Worm (Caenorhabditis elegans): Measurements from ENCODE around the gene srh-277.
A peak's percentile ranks its signal among the peaks of the same experiment; 100 is the strongest.

srh-277 gene

DNA sequence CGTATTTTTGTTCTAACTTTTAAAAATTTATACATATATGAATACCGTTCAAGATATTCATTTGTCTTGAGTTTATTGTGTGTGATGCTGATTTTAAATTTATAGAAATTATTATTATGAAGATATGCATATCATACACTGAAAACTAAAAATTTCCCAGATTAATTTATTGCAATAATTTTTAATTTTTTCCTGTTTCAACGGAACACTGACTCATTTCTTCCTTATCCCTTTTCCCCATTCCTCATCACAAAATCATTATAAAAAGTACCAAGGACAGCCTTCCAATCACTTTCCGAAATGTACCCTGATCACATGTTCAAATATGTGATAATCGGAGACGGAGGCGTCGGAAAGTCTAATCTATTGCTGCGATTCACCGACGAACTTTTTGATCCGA is 11.6 kb downstream of the srh-277 start, which contains the start of gene rabr-4:
Gene rabr-4 (plus strand): TSS at position 301 of the 400 bp plus-strand sequence.
- TF ChIP-seq aly-2 (tag; optimal IDR thresholded peaks at IDR 0.05) (no peak), nhr-19 (GFP tag; conservative IDR thresholded peaks at IDR 0.05) (no peak), unc-30 (tag; optimal IDR thresholded peaks at IDR 0.05) (no peak), hpl-2 (GFP tag; optimal IDR thresholded peaks at IDR 0.05) (no peak), elt-3 (tag; optimal IDR thresholded peaks at IDR 0.05) (peak in 1 of 6 experiments; percentile 20), hlh-4 (tag; optimal IDR thresholded peaks at IDR 0.05) (no peak), blmp-1 (tag; optimal IDR thresholded peaks at IDR 0.05) (peak; percentile 46), elt-2 (tag; optimal IDR thresholded peaks at IDR 0.05) (no peak), ztf-4 (tag; optimal IDR thresholded peaks at IDR 0.05) (no peak)

ce11 chrV:16195379-16195778 is 12.4 kb downstream of the srh-277 start, which contains the start of gene rabr-3:
Gene rabr-3 (plus strand): TSS chrV:16195679.
- TF ChIP-seq elt-3 (tag; optimal IDR thresholded peaks at IDR 0.05) (no peak), elt-2 (tag; optimal IDR thresholded peaks at IDR 0.05) (no peak), lin-39 (tag; optimal IDR thresholded peaks at IDR 0.05) (no peak), egl-13 (tag; optimal IDR thresholded peaks at IDR 0.05) (no peak), dsc-1 (tag; optimal IDR thresholded peaks at IDR 0.05) (no peak), nhr-47 (tag; optimal IDR thresholded peaks at IDR 0.05) (no peak), unc-62 (GFP tag; optimal IDR thresholded peaks at IDR 0.05) (no peak), nhr-19 (GFP tag; conservative IDR thresholded peaks at IDR 0.05) (no peak), nhr-90 (tag; optimal IDR thresholded peaks at IDR 0.05; ENCODE audit: poor library complexity) (no peak), isw-1 (GFP tag; IDR thresholded peaks at IDR 0.05) (no peak), efl-1 (optimal IDR thresholded peaks at IDR 0.05) (no peak), efl-1 (GFP tag; optimal IDR thresholded peaks at IDR 0.05 in 1 of 2) (no peak), dpl-1 (GFP tag; optimal IDR thresholded peaks at IDR 0.05) (no peak), ceh-88 (GFP tag; IDR thresholded peaks at IDR 0.05) (no peak), alr-1 (tag; optimal IDR thresholded peaks at IDR 0.05; ENCODE audit: borderline replicate concordance) (no peak), tbx-2 (tag; optimal IDR thresholded peaks at IDR 0.05) (no peak), nhr-12 (tag; optimal IDR thresholded peaks at IDR 0.05) (no peak), lin-35 (GFP tag; optimal IDR thresholded peaks at IDR 0.05) (no peak), rnt-1 (tag; optimal IDR thresholded peaks at IDR 0.05) (no peak), nhr-77 (tag; optimal IDR thresholded peaks at IDR 0.05) (no peak)

DNA sequence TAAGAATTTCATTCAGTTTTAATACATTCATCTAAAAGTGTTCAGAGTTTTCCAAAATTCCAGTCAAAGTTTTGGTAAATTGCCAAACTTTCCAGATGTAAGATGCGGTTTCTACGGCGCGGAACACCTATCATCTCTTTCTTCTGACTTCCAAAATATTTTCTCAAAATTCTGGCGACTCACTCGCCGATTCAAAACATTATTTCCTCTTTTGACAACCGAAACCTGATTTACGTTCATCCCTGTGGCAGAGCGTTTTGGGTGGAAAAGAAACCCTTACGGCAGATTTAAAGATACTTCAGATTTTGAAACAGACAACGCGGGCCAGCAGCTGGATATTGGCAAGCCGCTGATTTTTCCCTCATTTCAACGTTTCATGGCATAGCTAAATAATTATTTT is 15.0 kb downstream of the srh-277 start, which contains the start of gene F11A5.5:
Gene F11A5.5 (plus strand): TSS at position 301 of the 400 bp plus-strand sequence.
- TF ChIP-seq egl-13 (tag; optimal IDR thresholded peaks at IDR 0.05) (no peak), aha-1 (tag; optimal IDR thresholded peaks at IDR 0.05) (no peak), unc-62 (GFP tag; optimal IDR thresholded peaks at IDR 0.05) (no peak), elt-3 (tag; optimal IDR thresholded peaks at IDR 0.05) (no peak), xbp-1 (tag; optimal IDR thresholded peaks at IDR 0.05) (no peak), zip-4 (GFP tag; optimal IDR thresholded peaks at IDR 0.05) (no peak), blmp-1 (tag; optimal IDR thresholded peaks at IDR 0.05) (no peak)

- TF ChIP-seq nhr-28 (tag; optimal IDR thresholded peaks at IDR 0.05) (no peak), nhr-20 (tag; optimal IDR thresholded peaks at IDR 0.05) (no peak), hlh-4 (tag; optimal IDR thresholded peaks at IDR 0.05) (no peak), grh-1 (GFP tag; IDR thresholded peaks at IDR 0.05) (no peak)
Measured at ce11 chrV:16201730-16202129, 18.7 kb downstream of the srh-277 start, which contains the start of gene F11A5.17. Gene F11A5.17 (plus strand): TSS chrV:16202030.

- TF ChIP-seq nhr-11 (tag; optimal IDR thresholded peaks at IDR 0.05) (no peak), swsn-7 (tag; optimal IDR thresholded peaks at IDR 0.05) (no peak)
Measured at ce11 chrV:16202618-16203017, 19.6 kb downstream of the srh-277 start, which contains the start of gene F11A5.18. Gene F11A5.18 (plus strand): TSS chrV:16202918.

All from whole organism, L1 larva.